Worm (Caenorhabditis elegans): ENCODE measurements around the gene str-209.
A peak's percentile ranks its signal among the peaks of the same experiment; 100 is the strongest.

Gene str-209

ce11 chrV:4918664-4919257, 30.0 kb upstream of the str-209 start, which contains the start of gene C02E7.6 (continued):
- no peak for TF ChIP-seq F26F4.8 (GFP tag; conservative IDR thresholded peaks at IDR 0.05)
- TF ChIP-seq ceh-32 (tag; optimal IDR thresholded peaks at IDR 0.05; ENCODE audit: poor library complexity), result no peak
- peak; percentile 4 for TF ChIP-seq spr-1 (tag; optimal IDR thresholded peaks at IDR 0.05)
- TF ChIP-seq daf-8 (GFP tag; IDR thresholded peaks at IDR 0.05), result no peak
- TF ChIP-seq nhr-28 (tag; optimal IDR thresholded peaks at IDR 0.05), result peak; percentile 30
- TF ChIP-seq lim-7 (GFP tag; IDR thresholded peaks at IDR 0.05), result no peak
- no peak for TF ChIP-seq hmg-1.1 (GFP tag; IDR thresholded peaks at IDR 0.05)
- TF ChIP-seq nhr-48 (tag; optimal IDR thresholded peaks at IDR 0.05), result peak; percentile 93
- TF ChIP-seq mxl-3 (GFP tag; optimal IDR thresholded peaks at IDR 0.05), result peak; percentile 43
- no peak for TF ChIP-seq nhr-6 (tag; optimal IDR thresholded peaks at IDR 0.05)
- no peak for TF ChIP-seq mep-1 (tag; optimal IDR thresholded peaks at IDR 0.05)
- TF ChIP-seq tra-1 (GFP tag; IDR thresholded peaks at IDR 0.05), result no peak
- no peak for TF ChIP-seq nhr-25 (tag; optimal IDR thresholded peaks at IDR 0.05; ENCODE audit: borderline replicate concordance, insufficient read depth)
- TF ChIP-seq skn-1 (tag; optimal IDR thresholded peaks at IDR 0.05), result no peak
- TF ChIP-seq ama-1 (optimal IDR thresholded peaks at IDR 0.05), result no peak
- no peak for TF ChIP-seq nhr-42 (GFP tag; IDR thresholded peaks at IDR 0.05)
- no peak for TF ChIP-seq dpl-1 (GFP tag; optimal IDR thresholded peaks at IDR 0.05)
- no peak for TF ChIP-seq T20F7.1 (GFP tag; optimal IDR thresholded peaks at IDR 0.05)
- TF ChIP-seq Y48G9A.11 (GFP tag; IDR thresholded peaks at IDR 0.05), result no peak

- TF ChIP-seq F10B5.3 (tag; optimal IDR thresholded peaks at IDR 0.05), result no peak
- TF ChIP-seq lin-1 (GFP tag; IDR thresholded peaks at IDR 0.05), result no peak
- TF ChIP-seq madf-5 (GFP tag; IDR thresholded peaks at IDR 0.05), result no peak
- TF ChIP-seq ceh-32 (tag; optimal IDR thresholded peaks at IDR 0.05; ENCODE audit: poor library complexity), result no peak
- TF ChIP-seq fos-1 (tag; optimal IDR thresholded peaks at IDR 0.05), result no peak
- TF ChIP-seq ZK546.5 (tag; optimal IDR thresholded peaks at IDR 0.05), result no peak
- no peak for TF ChIP-seq lin-39 (tag; optimal IDR thresholded peaks at IDR 0.05)
- no peak for TF ChIP-seq nhr-41 (GFP tag; IDR thresholded peaks at IDR 0.05)
- no peak for TF ChIP-seq spr-1 (tag; optimal IDR thresholded peaks at IDR 0.05)
- no peak for TF ChIP-seq spr-3 (GFP tag; optimal IDR thresholded peaks at IDR 0.05)
- TF ChIP-seq hmg-1.1 (GFP tag; IDR thresholded peaks at IDR 0.05), result no peak
- TF ChIP-seq unc-130 (GFP tag; optimal IDR thresholded peaks at IDR 0.05), result no peak
- no peak for TF ChIP-seq F49E8.2 (tag; optimal IDR thresholded peaks at IDR 0.05; ENCODE audit: borderline replicate concordance)
- TF ChIP-seq F37D6.2 (tag; optimal IDR thresholded peaks at IDR 0.05), result no peak
- no peak for TF ChIP-seq mdl-1 (tag; optimal IDR thresholded peaks at IDR 0.05)
- no peak for TF ChIP-seq lim-7 (GFP tag; IDR thresholded peaks at IDR 0.05)
- TF ChIP-seq duxl-1 (tag; optimal IDR thresholded peaks at IDR 0.05; ENCODE audit: poor library complexity), result no peak
- no peak for TF ChIP-seq nhr-25 (tag; optimal IDR thresholded peaks at IDR 0.05; ENCODE audit: borderline replicate concordance, insufficient read depth)
These were observed 28.0 kb upstream of the str-209 start, which contains the start of the genes C02E7.8 and srh-23 for ce11 chrV:4920690-4921152. C02E7.8 (minus strand) TSS chrV:4920790. srh-23 (plus strand) TSS chrV:4921102.

- no peak for TF ChIP-seq nhr-102 (tag; optimal IDR thresholded peaks at IDR 0.05)
- TF ChIP-seq lin-38 (GFP tag; IDR thresholded peaks at IDR 0.05), result no peak
- no peak for TF ChIP-seq vab-7 (GFP tag; IDR thresholded peaks at IDR 0.05)
- TF ChIP-seq tra-1 (GFP tag; IDR thresholded peaks at IDR 0.05), result no peak
- no peak for TF ChIP-seq F37D6.2 (tag; optimal IDR thresholded peaks at IDR 0.05)
- TF ChIP-seq aly-2 (tag; optimal IDR thresholded peaks at IDR 0.05), result no peak
- TF ChIP-seq dpl-1 (GFP tag; optimal IDR thresholded peaks at IDR 0.05), result no peak
These were observed 26.7 kb upstream of the str-209 start, which contains the start of gene srh-22 for ce11 chrV:4922024-4922423. srh-22 (plus strand) TSS chrV:4922324.
